Worm (Caenorhabditis elegans): Measurements from ENCODE around the gene arx-5.
A peak's percentile ranks its signal among the peaks of the same experiment; 100 is the strongest.

arx-5 gene

DNA sequence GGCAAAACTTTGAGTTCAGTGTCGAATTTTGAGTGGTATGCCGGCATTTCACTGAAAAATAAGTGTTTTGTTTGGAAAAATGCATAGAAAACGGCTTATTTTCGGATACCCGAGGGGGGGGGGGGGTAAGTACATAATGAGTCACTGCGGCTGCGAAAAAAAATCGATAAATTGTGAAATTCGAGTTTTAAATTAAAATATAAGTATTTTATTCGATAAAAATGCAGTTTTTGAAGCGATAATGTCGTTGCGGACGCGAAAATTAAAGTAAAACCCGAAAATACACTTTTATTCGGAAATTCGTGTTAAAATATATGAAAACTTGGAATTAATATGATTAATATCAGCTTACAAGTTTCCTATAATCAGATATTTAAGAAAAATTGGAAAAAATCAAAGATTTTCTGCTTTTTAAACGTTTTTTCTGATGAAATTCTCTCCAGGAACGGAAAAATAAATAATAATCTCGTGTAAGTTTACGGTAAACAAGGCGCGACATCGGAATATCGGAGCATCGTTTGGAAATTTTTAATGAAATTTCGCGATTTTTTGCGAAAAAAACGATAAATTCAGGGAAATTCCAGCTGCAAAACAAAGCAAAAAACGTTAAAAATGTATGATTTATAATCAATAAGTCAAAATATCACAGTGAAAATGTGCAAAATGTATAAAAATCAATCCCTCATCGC lies at the start of gene arx-5:
TSS of gene arx-5 (minus strand) at position 51 of the 689 bp plus-strand sequence.
- TF ChIP-seq skn-1 (tag; optimal IDR thresholded peaks at IDR 0.05) (no peak), ceh-28 (tag; optimal IDR thresholded peaks at IDR 0.05) (no peak), lin-15B (tag; optimal IDR thresholded peaks at IDR 0.05) (peak; percentile 46), fkh-2 (tag; optimal IDR thresholded peaks at IDR 0.05) (no peak), nhr-77 (tag; optimal IDR thresholded peaks at IDR 0.05) (no peak), ztf-4 (tag; optimal IDR thresholded peaks at IDR 0.05) (no peak), egl-27 (tag; optimal IDR thresholded peaks at IDR 0.05) (no peak), tbx-2 (tag; optimal IDR thresholded peaks at IDR 0.05) (no peak), mml-1 (tag; optimal IDR thresholded peaks at IDR 0.05) (no peak), hmg-11 (tag; optimal IDR thresholded peaks at IDR 0.05) (peak; percentile 6), nhr-12 (tag; optimal IDR thresholded peaks at IDR 0.05) (no peak), egl-5 (tag; optimal IDR thresholded peaks at IDR 0.05) (no peak), snpc-4 (tag; optimal IDR thresholded peaks at IDR 0.05) (no peak), R02D3.7 (tag; optimal IDR thresholded peaks at IDR 0.05) (peak; percentile 88), ztf-11 (tag; optimal IDR thresholded peaks at IDR 0.05) (no peak), eor-1 (tag; optimal IDR thresholded peaks at IDR 0.05) (no peak), nhr-76 (tag; optimal IDR thresholded peaks at IDR 0.05) (no peak), zag-1 (tag; optimal IDR thresholded peaks at IDR 0.05) (no peak), unc-62 (GFP tag; optimal IDR thresholded peaks at IDR 0.05) (no peak), nhr-28 (tag; optimal IDR thresholded peaks at IDR 0.05) (no peak), nfya-1 (tag; optimal IDR thresholded peaks at IDR 0.05; ENCODE audit: insufficient read depth) (peak; percentile 38), ama-1 (optimal IDR thresholded peaks at IDR 0.05) (no peak), pha-4 (tag; optimal IDR thresholded peaks at IDR 0.05) (peak; percentile 62)

DNA sequence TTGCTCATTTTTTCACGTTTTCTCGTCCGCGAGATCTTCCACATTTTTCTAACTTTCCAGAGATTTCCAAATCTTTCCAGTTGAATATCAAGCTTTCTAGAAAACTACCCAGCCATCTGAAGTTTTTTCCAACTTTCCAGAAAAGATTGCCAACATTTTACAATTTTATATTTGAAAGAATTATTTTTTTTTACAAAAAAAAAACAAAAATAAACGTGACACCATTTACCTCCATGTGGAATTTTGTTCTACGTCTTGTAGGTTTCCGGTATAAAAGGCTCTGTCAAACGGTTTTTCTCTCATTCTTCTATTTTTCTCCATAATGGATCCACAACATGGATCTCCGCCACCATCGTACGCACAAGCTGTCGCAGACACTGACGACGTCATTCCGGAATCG lies 46.7 kb upstream of the arx-5 start, which contains the start of gene Y37D8A.8:
TSS of gene Y37D8A.8 (plus strand) at position 301 of the 400 bp plus-strand sequence.
- TF ChIP-seq unc-39 (tag; optimal IDR thresholded peaks at IDR 0.05) (no peak), egl-27 (tag; optimal IDR thresholded peaks at IDR 0.05) (no peak), tbx-2 (tag; optimal IDR thresholded peaks at IDR 0.05) (no peak), pqm-1 (tag; optimal IDR thresholded peaks at IDR 0.05) (no peak)

DNA sequence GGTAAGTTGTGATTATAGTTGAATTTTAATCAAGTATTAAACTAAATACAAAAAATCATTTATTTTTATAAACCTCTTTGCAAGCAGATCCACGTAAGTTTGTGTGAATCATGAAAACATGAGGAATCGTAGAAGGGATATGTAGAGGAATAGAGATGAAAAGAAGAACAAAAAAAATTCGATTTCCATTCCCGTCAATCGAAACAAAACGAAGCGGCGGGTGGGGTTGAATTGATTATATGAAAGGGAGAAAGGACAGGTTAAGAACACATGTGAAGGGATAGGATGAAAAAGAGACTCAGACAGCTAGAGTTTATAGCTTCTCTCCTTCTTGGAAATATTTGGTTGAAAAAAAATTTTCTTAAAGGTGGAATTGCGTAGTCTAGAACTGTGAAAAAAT lies 42.2 kb upstream of the arx-5 start:
- no peak for TF ChIP-seq nhr-11 (tag; optimal IDR thresholded peaks at IDR 0.05)
- no peak for TF ChIP-seq R02D3.7 (tag; optimal IDR thresholded peaks at IDR 0.05)
- TF ChIP-seq nhr-25 (tag; optimal IDR thresholded peaks at IDR 0.05) = peak; percentile 28

DNA sequence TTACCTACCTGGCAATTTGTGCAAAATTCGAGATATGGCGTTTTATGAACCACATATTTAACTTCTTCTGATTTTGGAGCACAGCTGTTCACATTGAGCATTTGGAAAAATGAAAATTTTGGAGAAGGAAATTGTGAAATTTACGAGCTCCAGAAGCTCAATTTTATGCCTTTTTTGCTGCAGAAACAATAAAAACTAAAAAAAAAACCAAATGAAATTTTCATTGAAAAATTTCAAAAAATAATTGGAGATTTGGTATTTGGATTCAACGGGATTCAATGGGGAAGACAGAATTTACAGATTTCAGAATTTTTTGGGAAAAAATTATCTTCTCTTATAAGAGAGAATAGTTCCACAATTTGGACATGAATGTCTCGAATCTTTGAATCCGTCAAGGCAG lies 38.7 kb upstream of the arx-5 start, which contains the start of gene Y37D8A.26:
TSS of gene Y37D8A.26 (minus strand) at position 101 of the 400 bp plus-strand sequence.
- no peak for TF ChIP-seq hmg-11 (tag; optimal IDR thresholded peaks at IDR 0.05)
- no peak for TF ChIP-seq ceh-9 (tag; optimal IDR thresholded peaks at IDR 0.05)
- TF ChIP-seq ceh-28 (tag; optimal IDR thresholded peaks at IDR 0.05) = no peak
- no peak for TF ChIP-seq nfya-1 (tag; optimal IDR thresholded peaks at IDR 0.05; ENCODE audit: insufficient read depth)
- no peak for TF ChIP-seq lin-39 (tag; optimal IDR thresholded peaks at IDR 0.05)
- TF ChIP-seq ztf-11 (tag; optimal IDR thresholded peaks at IDR 0.05) = no peak
- TF ChIP-seq eor-1 (tag; optimal IDR thresholded peaks at IDR 0.05) = no peak
- TF ChIP-seq pqm-1 (tag; optimal IDR thresholded peaks at IDR 0.05) = no peak
- TF ChIP-seq nhr-76 (tag; optimal IDR thresholded peaks at IDR 0.05) = no peak

DNA sequence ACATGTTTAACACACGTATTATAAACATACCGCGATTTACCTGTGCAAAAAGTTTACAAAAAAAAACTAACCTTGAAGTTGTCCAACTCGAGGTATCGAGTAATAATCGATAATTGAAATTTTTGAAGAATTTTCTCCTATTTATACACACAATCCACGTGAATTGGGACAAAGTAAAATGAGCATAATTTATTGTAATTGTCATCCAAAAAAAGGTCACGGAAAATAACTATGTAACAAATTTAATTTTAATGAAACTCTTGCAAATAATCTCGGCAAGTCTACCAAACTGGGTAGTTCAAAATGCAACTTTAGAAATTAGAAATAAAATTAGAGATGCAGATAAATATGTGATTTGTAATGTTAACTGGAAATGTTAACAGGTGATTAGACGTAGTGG lies 37.5 kb upstream of the arx-5 start, which contains the start of gene Y37D8A.5:
TSS of gene Y37D8A.5 (minus strand) at position 101 of the 400 bp plus-strand sequence.
- TF ChIP-seq R02D3.7 (tag; optimal IDR thresholded peaks at IDR 0.05) (no peak), ceh-28 (tag; optimal IDR thresholded peaks at IDR 0.05) (peak; percentile 23)

DNA sequence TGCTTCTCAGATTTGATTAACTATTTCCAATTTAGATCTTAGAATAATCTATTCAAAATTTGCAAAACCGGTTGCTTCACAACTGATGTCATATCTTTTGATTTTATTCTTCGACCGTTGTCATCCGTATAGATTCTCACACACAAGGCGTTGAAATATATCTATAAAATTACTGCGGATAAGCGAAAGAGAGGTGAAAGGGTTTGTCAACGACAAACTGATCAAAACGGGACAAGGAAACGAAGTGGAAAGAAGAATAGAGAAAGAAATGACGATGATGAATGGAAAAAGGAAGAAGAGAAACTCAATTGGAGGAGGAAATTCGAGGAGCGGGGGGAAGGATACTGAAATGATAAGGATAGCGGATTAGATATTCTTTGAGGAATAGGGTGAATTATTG lies 33.1 kb upstream of the arx-5 start:
- TF ChIP-seq nhr-77 (tag; optimal IDR thresholded peaks at IDR 0.05) = no peak
- TF ChIP-seq elt-3 (tag; optimal IDR thresholded peaks at IDR 0.05) = peak in 2 of 3 experiments; percentile 31 to 39
- no peak for TF ChIP-seq daf-12 (tag; optimal IDR thresholded peaks at IDR 0.05)
- no peak for TF ChIP-seq ceh-9 (tag; optimal IDR thresholded peaks at IDR 0.05)
- TF ChIP-seq elt-1 (tag; optimal IDR thresholded peaks at IDR 0.05) = no peak
- no peak for TF ChIP-seq fkh-2 (tag; optimal IDR thresholded peaks at IDR 0.05)
- TF ChIP-seq ceh-28 (tag; optimal IDR thresholded peaks at IDR 0.05) = peak; percentile 53
- no peak for TF ChIP-seq nhr-28 (tag; optimal IDR thresholded peaks at IDR 0.05)
- no peak for TF ChIP-seq eor-1 (tag; optimal IDR thresholded peaks at IDR 0.05)
- no peak for TF ChIP-seq hmg-11 (tag; optimal IDR thresholded peaks at IDR 0.05)
- TF ChIP-seq pqm-1 (tag; optimal IDR thresholded peaks at IDR 0.05) = no peak
- TF ChIP-seq zag-1 (tag; optimal IDR thresholded peaks at IDR 0.05) = no peak
- TF ChIP-seq nhr-23 (tag; optimal IDR thresholded peaks at IDR 0.05) = no peak
- TF ChIP-seq ceh-16 (tag; optimal IDR thresholded peaks at IDR 0.05) = no peak
- TF ChIP-seq jun-1 (tag; optimal IDR thresholded peaks at IDR 0.05) = no peak

Measured in whole organism, L3 larva.